Fruit fly (Drosophila melanogaster) whole organism, prepupa: ENCODE data around the gene Lerp.

Experiments
- Blimp-1 ChIP-seq: fragments of 200-800 bp; sonication (Bioruptor generic); optimal IDR thresholded peaks from 3 replicates; lab custom pipeline; 2017; ENCODE audit warnings: missing biosample characterization, missing genetic modification characterization, mild to moderate bottlenecking, moderate library complexity, missing genetic modification reagents
- CG10669 ChIP-seq: fragments of 200-800 bp; sonication (Bioruptor generic); optimal IDR thresholded peaks from 3 replicates; lab custom pipeline; 2018; ENCODE audit warnings: missing biosample characterization, mild to moderate bottlenecking, missing genetic modification characterization, moderate library complexity
- CG11762 ChIP-seq: fragments of 200-800 bp; sonication (Bioruptor generic); optimal IDR thresholded peaks from 3 replicates; lab custom pipeline; 2016; ENCODE audit warnings: missing biosample characterization, missing genetic modification characterization; ENCODE audit not compliant: insufficient read depth
- CG11902 ChIP-seq: fragments of 200-800 bp; sonication (Bioruptor generic); optimal IDR thresholded peaks from 3 replicates; lab custom pipeline; 2016; ENCODE audit warnings: missing biosample characterization, missing genetic modification characterization
- CG1621 ChIP-seq: fragments of 200-800 bp; sonication (Bioruptor generic); optimal IDR thresholded peaks from 3 replicates; lab custom pipeline; 2018; ENCODE audit warnings: missing biosample characterization, mild to moderate bottlenecking, missing genetic modification characterization
- CG3032 ChIP-seq: fragments of 200-800 bp; optimal IDR thresholded peaks from 2 replicates; lab custom pipeline; 2019; ENCODE audit warnings: missing biosample characterization, mild to moderate bottlenecking, missing genetic modification characterization, moderate library complexity
- CG31627 ChIP-seq: fragments of 200-800 bp; sonication (Bioruptor generic); optimal IDR thresholded peaks from 3 replicates; lab custom pipeline; 2016; ENCODE audit warnings: missing biosample characterization, missing genetic modification characterization
- CG32006 ChIP-seq: fragments of 200-800 bp; sonication (Bioruptor generic); optimal IDR thresholded peaks from 3 replicates; lab custom pipeline; 2017; ENCODE audit warnings: missing biosample characterization, mild to moderate bottlenecking, missing genetic modification characterization
- CG34406 ChIP-seq: fragments of 200-800 bp; sonication (Bioruptor generic); optimal IDR thresholded peaks from 3 replicates; lab custom pipeline; 2016; ENCODE audit warnings: missing biosample characterization, missing genetic modification characterization
- CG3919 ChIP-seq: fragments of 200-800 bp; sonication (Bioruptor generic); optimal IDR thresholded peaks from 3 replicates; lab custom pipeline; 2016; ENCODE audit warnings: missing biosample characterization, missing genetic modification characterization
- CG4318 ChIP-seq: fragments of 200-800 bp; sonication (Bioruptor generic); optimal IDR thresholded peaks from 3 replicates; lab custom pipeline; 2017; ENCODE audit warnings: missing biosample characterization, mild to moderate bottlenecking, missing genetic modification characterization
- CG6163 ChIP-seq: fragments of 200-800 bp; sonication (Bioruptor generic); IDR thresholded peaks from 3 replicates; pipeline ENCODE4 v1.3.6; 2022; ENCODE audit warnings: missing biosample characterization, missing genetic modification characterization
- CG6854 ChIP-seq: fragments of 200-800 bp; sonication (Bioruptor generic); optimal IDR thresholded peaks from 2 replicates; lab custom pipeline; 2017; ENCODE audit warnings: missing biosample characterization, mild to moderate bottlenecking, missing genetic modification characterization
- CG8119 ChIP-seq: fragments of 200-800 bp; sonication (Bioruptor generic); IDR thresholded peaks from 3 replicates; pipeline ENCODE4 v1.3.6; 2022; ENCODE audit warnings: missing biosample characterization, missing genetic modification characterization
- CG8319 ChIP-seq: fragments of 200-800 bp; sonication (Bioruptor generic); optimal IDR thresholded peaks from 3 replicates; lab custom pipeline; 2016; ENCODE audit warnings: missing biosample characterization, missing genetic modification characterization
- CG8632 ChIP-seq: fragments of 200-800 bp; sonication (Bioruptor generic); optimal IDR thresholded peaks from 3 replicates; lab custom pipeline; 2016; ENCODE audit warnings: missing biosample characterization, missing genetic modification characterization
- Eip78C ChIP-seq: fragments of 200-800 bp; sonication (Bioruptor generic); peaks from one replicate; lab custom pipeline; 2016; ENCODE audit warnings: missing biosample characterization, missing genetic modification characterization
- Ets96B ChIP-seq: fragments of 200-800 bp; optimal IDR thresholded peaks from 2 replicates; lab custom pipeline; 2019; ENCODE audit warnings: missing biosample characterization, mild to moderate bottlenecking, missing genetic modification characterization, moderate library complexity
- Hr4 ChIP-seq: fragments of 200-800 bp; sonication (Bioruptor generic); optimal IDR thresholded peaks from 3 replicates; lab custom pipeline; 2016; ENCODE audit warnings: missing biosample characterization, missing genetic modification characterization
- Lpt ChIP-seq: fragments of 200-800 bp; sonication (Bioruptor generic); optimal IDR thresholded peaks from 3 replicates; lab custom pipeline; 2016; ENCODE audit warnings: missing biosample characterization, missing genetic modification characterization
- OdsH ChIP-seq: fragments of 200-800 bp; sonication (Bioruptor generic); optimal IDR thresholded peaks from 3 replicates; lab custom pipeline; 2016; ENCODE audit warnings: missing biosample characterization, missing genetic modification characterization
- Sox102F ChIP-seq: fragments of 200-800 bp; sonication (Bioruptor generic); optimal IDR thresholded peaks from 2 replicates; lab custom pipeline; 2016; ENCODE audit warnings: missing biosample characterization, mild to moderate bottlenecking, missing genetic modification characterization
- Sox14 ChIP-seq: fragments of 200-800 bp; sonication (Bioruptor generic); optimal IDR thresholded peaks from 3 replicates; lab custom pipeline; 2016; ENCODE audit warnings: missing biosample characterization, missing genetic modification characterization
- achi ChIP-seq: fragments of 200-800 bp; sonication (Bioruptor generic); optimal IDR thresholded peaks from 3 replicates; lab custom pipeline; 2016; ENCODE audit warnings: missing biosample characterization, missing genetic modification characterization
- cyc ChIP-seq: fragments of 200-800 bp; sonication (Bioruptor generic); optimal IDR thresholded peaks from 3 replicates; lab custom pipeline; 2016; ENCODE audit warnings: missing biosample characterization, missing genetic modification characterization
- dsx ChIP-seq: fragments of 200-800 bp; optimal IDR thresholded peaks from 3 replicates; lab custom pipeline; 2019; ENCODE audit warnings: missing biosample characterization, mild to moderate bottlenecking, missing genetic modification characterization, moderate library complexity; ENCODE audit not compliant: poor library complexity, severe bottlenecking
- fd85E ChIP-seq: fragments of 200-800 bp; sonication (Bioruptor generic); optimal IDR thresholded peaks from 3 replicates; lab custom pipeline; 2016; ENCODE audit warnings: missing biosample characterization, missing genetic modification characterization
- fkh ChIP-seq: fragments of 200-800 bp; sonication (Bioruptor generic); optimal IDR thresholded peaks from 3 replicates; lab custom pipeline; 2017; ENCODE audit warnings: missing biosample characterization, mild to moderate bottlenecking, missing genetic modification characterization, moderate library complexity
- net ChIP-seq: fragments of 200-800 bp; sonication (Bioruptor generic); optimal IDR thresholded peaks from 3 replicates; lab custom pipeline; 2016; ENCODE audit warnings: missing biosample characterization, missing genetic modification characterization
- pdm3 ChIP-seq: fragments of 200-800 bp; sonication (Bioruptor generic); optimal IDR thresholded peaks from 3 replicates; lab custom pipeline; 2016; ENCODE audit warnings: missing biosample characterization, missing genetic modification characterization
- ss ChIP-seq, 2 experiments: fragments of 200-800 bp; sonication (Bioruptor generic); optimal IDR thresholded peaks; 2 replicates in 1 of 2; 3 replicates in 1 of 2; lab custom pipeline; 2017 to 2018; ENCODE audit warnings: mild to moderate bottlenecking in 2 of 2, missing biosample characterization in 2 of 2, missing genetic modification characterization in 2 of 2, moderate library complexity in 1 of 2
- svp ChIP-seq: fragments of 200-800 bp; sonication (Bioruptor generic); peaks from one replicate; lab custom pipeline; 2016; ENCODE audit warnings: missing biosample characterization, missing genetic modification characterization
- vri ChIP-seq: fragments of 200-800 bp; sonication (Bioruptor generic); optimal IDR thresholded peaks from 3 replicates; lab custom pipeline; 2016; ENCODE audit warnings: missing biosample characterization, mild to moderate bottlenecking, missing genetic modification characterization

Gene Lerp

DNA sequence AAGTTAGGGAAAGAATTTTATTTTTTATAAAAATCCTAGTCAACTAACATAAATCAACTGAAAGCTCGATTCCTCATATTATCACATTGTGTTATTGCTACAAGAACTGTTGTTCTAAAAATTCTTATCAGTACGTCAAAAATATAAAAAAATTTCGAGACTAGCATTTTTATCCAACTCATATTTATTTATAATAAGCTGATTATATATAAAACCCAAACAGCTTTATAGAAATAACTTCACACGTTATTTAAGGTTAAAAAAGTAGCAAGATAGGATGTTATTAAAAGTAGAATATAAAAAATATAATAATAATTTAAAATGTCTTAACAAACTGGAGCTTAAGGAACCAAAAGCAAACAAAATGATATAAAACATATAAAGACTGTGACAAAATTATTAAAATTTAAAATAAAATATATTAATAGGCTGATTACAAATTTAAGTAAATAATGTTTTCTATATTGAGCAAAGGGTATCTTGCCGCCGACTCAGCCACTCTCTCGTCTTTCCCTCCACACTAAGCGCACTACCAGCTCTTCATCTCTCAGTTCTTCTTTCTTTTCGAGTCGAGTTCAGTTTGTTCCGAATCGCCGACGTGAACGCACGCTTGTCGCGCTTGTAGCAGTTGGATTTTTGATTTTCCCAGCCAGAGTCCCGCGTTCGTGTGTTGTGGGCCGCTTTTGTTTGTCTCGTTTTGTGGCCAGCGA lies 64.3 kb downstream of the Lerp start, which contains the start of gene Tl (continued):
- peak; percentile 29 for TF ChIP-seq dsx (GFP tag; lab: Kevin White, UChicago)
- no peak for TF ChIP-seq CG3919 (GFP tag; lab: Kevin White, UChicago)
- no peak for TF ChIP-seq CG34406 (GFP tag; lab: Kevin White, UChicago)
- TF ChIP-seq Hr4 (GFP tag; lab: Kevin White, UChicago), result peak; percentile 8
- peak; percentile 3 for TF ChIP-seq CG3032 (tag; lab: Kevin White, UChicago)
- TF ChIP-seq CG11762 (GFP tag; lab: Kevin White, UChicago), result no peak
- TF ChIP-seq CG32006, result peak; percentile 61
- TF ChIP-seq CG11902 (GFP tag; lab: Kevin White, UChicago), result no peak
- TF ChIP-seq Ets96B (tag; lab: Kevin White, UChicago), result no peak
- TF ChIP-seq cyc, result no peak
- peak; percentile 52 for TF ChIP-seq CG6854 (GFP tag; lab: Kevin White, UChicago)
- peak; percentile 2 for TF ChIP-seq Sox14
- no peak for TF ChIP-seq OdsH (GFP tag; lab: Kevin White, UChicago)
- TF ChIP-seq CG8319 (GFP tag; lab: Kevin White, UChicago), result no peak
- no peak for TF ChIP-seq CG1621 (tag; lab: Kevin White, UChicago)
- TF ChIP-seq Sox102F, result peak; percentile 33
- no peak for TF ChIP-seq CG10669
- no peak for TF ChIP-seq CG31627 (GFP tag; lab: Kevin White, UChicago)
- peak; percentile 1 for TF ChIP-seq pdm3 (GFP tag; lab: Kevin White, UChicago)
- no peak for TF ChIP-seq CG8119 (GFP tag; lab: Robert Waterston, UW)
- no peak for TF ChIP-seq CG8632

DNA sequence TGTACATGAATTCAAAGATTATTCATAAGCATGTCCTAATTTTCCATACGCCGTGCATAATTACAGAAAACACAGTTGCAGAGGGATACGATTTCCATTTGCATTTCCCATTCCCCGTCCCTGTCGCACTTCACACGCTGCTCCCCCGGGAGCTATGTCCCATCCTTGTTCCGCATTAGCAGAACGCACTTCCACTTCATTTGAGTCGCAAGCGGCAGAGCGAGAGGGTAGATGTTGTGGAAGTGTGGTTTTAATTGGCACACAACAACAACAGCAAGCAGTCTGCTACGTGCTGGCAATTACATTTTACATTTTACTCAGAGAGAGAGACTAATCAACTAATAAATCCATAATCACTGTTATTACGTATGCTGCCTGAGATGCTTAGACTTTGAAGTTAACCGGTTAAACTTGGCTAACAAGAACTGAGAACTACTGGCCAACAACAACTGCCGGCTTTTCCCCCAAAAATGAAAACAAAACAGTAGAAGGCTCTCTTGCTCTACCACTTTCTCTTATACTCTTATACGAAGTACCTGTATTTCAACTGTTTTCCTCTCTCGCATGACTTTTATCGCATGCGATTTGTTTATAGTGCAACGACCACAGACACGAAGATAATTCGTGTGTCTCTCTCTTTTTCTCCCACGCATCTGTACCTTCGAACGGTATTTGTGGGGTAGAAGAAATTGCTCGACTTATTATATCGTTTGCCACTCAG lies 65.0 kb downstream of the Lerp start:
- TF ChIP-seq ss (GFP tag; optimal IDR thresholded peaks at IDR 0.05; lab: Kevin White, UChicago) (peak in 1 of 2 experiments; percentile 12), Eip78C (peak; percentile 52), CG6163 (GFP tag; lab: Robert Waterston, UW) (peak; percentile 28; the same call in 1 of the 3 replicates), Blimp-1 (GFP tag; lab: Kevin White, UChicago) (peak; percentile 5), svp (peak; percentile 53), CG11762 (GFP tag; lab: Kevin White, UChicago) (no peak), net (GFP tag; lab: Kevin White, UChicago) (no peak), fkh (GFP tag; lab: Kevin White, UChicago) (peak; percentile 49), fd85E (no peak), pdm3 (GFP tag; lab: Kevin White, UChicago) (peak; percentile 1), achi (GFP tag; lab: Kevin White, UChicago) (no peak), CG4318 (no peak), CG6854 (GFP tag; lab: Kevin White, UChicago) (peak; percentile 98), vri (GFP tag; lab: Kevin White, UChicago) (no peak)

DNA sequence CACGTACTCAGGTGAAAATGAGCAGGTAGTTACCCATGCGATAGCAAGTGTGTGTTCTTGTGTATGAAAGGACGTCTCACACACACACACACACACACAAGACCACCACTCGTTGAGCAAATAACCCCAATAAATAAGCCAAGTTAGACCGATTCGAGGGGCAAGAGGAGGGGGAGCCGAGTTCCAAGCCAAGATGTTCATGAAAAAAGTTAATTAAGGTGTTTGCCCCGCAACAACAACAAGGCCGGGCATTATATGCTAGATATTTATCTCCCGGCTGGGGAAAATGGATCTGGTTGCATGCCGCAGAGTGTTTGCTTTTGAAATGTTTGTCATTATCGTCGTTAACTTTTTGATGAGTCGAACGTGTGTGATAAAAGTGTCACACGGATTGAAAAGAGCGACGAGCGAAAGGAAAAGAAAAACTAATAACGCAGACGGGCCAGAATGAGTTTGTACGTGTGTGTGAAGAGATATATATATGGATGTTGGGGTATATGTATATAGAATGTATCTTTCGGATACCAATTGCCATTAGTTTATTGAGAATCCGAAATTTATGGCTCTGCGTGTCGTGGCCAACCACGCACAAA lies 66.3 kb downstream of the Lerp start:
- TF ChIP-seq Eip78C (peak; percentile 14), Sox102F (no peak), fkh (GFP tag; lab: Kevin White, UChicago) (peak; percentile 88), Lpt (GFP tag; lab: Kevin White, UChicago) (no peak), fd85E (no peak), svp (peak; percentile 34), pdm3 (GFP tag; lab: Kevin White, UChicago) (no peak)
